Worm (Caenorhabditis elegans): ENCODE results near the gene sri-27.

DNA sequence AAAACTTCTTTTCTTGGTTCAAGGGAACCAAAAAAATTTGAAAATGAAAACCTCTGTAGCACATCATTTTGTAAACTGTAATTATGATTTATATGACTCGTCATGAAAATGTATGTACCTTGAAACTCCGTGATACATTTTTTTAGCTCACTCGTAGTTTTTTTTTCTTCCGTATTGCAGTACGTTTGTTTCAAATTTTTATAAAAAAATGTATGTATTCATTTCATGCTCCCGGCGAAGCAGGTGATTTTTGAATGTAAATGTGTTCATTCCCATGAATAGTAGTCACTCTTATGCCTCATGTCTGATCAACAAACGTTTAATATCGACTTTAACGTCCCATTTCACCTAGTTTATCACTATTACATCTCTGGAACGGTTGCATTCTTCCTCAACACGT is at the start of gene sri-27:
- TF ChIP-seq T22C8.4 (GFP tag; IDR thresholded peaks at IDR 0.05) (no peak), ztf-23 (GFP tag; IDR thresholded peaks at IDR 0.05) (no peak), cog-1 (tag; optimal IDR thresholded peaks at IDR 0.05) (no peak), flt-1 (GFP tag; IDR thresholded peaks at IDR 0.05) (no peak)
